Fruit fly (Drosophila melanogaster): ENCODE measurements around the gene Ref1.
A peak's percentile ranks its signal among the peaks of the same experiment; 100 is the strongest.

Gene Ref1

dm6 chr3R:7037250-7037802, 42.9 kb downstream of the Ref1 start (continued):
- TF ChIP-seq CG42726 (GFP tag; IDR thresholded peaks at IDR 0.05; ENCODE audit: partially characterized antibody) = no peak
- TF ChIP-seq so (GFP tag; IDR thresholded peaks at IDR 0.05) = no peak
- TF ChIP-seq D (optimal IDR thresholded peaks at IDR 0.05) = peak; percentile 87
- TF ChIP-seq D (GFP tag; optimal IDR thresholded peaks at IDR 0.05) = peak; percentile 28
- no peak for TF ChIP-seq shn (GFP tag; optimal IDR thresholded peaks at IDR 0.05)
- TF ChIP-seq CG12071 (GFP tag; optimal IDR thresholded peaks at IDR 0.05) = peak; percentile 3
- TF ChIP-seq CG18599 (GFP tag; optimal IDR thresholded peaks at IDR 0.05) = peak; percentile 60
- TF ChIP-seq CrebB (tag; optimal IDR thresholded peaks at IDR 0.05) = peak; percentile 35
- no peak for TF ChIP-seq Doc2 (GFP tag; IDR thresholded peaks at IDR 0.05)
- TF ChIP-seq CG13296 (GFP tag; optimal IDR thresholded peaks at IDR 0.05) = no peak
- TF ChIP-seq CG7372 (GFP tag; IDR thresholded peaks at IDR 0.05) = no peak
- peak; percentile 78 for TF ChIP-seq stwl (tag; optimal IDR thresholded peaks at IDR 0.05)
- TF ChIP-seq CG6175 (GFP tag; IDR thresholded peaks at IDR 0.05) = no peak
- TF ChIP-seq Dbx (GFP tag; IDR thresholded peaks at IDR 0.05) = no peak
- no peak for TF ChIP-seq HmgZ (tag; optimal IDR thresholded peaks at IDR 0.05)
- 0 out of 2 replicates have a peak, but pooled peaks have one; percentile 8 for TF ChIP-seq amos (GFP tag; IDR thresholded peaks at IDR 0.05; ENCODE audit: partially characterized antibody)
- no peak for TF ChIP-seq CG18011 (GFP tag; optimal IDR thresholded peaks at IDR 0.05)
- peak; percentile 89 for TF ChIP-seq kah (GFP tag; optimal IDR thresholded peaks at IDR 0.05)
- no peak for TF ChIP-seq CG11696 (GFP tag; IDR thresholded peaks at IDR 0.05)
- peak; percentile 91 for TF ChIP-seq z (GFP tag; IDR thresholded peaks at IDR 0.05)
- TF ChIP-seq dpn (GFP tag; optimal IDR thresholded peaks at IDR 0.05) = peak in 1 of 2 experiments; percentile 31
- TF ChIP-seq CG14014 (GFP tag; IDR thresholded peaks at IDR 0.05) = no peak
- no peak for TF ChIP-seq lola (GFP tag; optimal IDR thresholded peaks at IDR 0.05)
- peak; percentile 100 for TF ChIP-seq abd-A (tag; optimal IDR thresholded peaks at IDR 0.05)
- TF ChIP-seq ara (GFP tag; IDR thresholded peaks at IDR 0.05) = 0 out of 2 replicates have a peak, but pooled peaks have one; percentile 33
- TF ChIP-seq trem (tag; optimal IDR thresholded peaks at IDR 0.05) = peak; percentile 5
- TF ChIP-seq vfl (GFP tag; optimal IDR thresholded peaks at IDR 0.05) = peak; percentile 18
- no peak for TF ChIP-seq Ets65A (GFP tag)
- TF ChIP-seq Adf1 (GFP tag; IDR thresholded peaks at IDR 0.05) = peak; percentile 100
- no peak for TF ChIP-seq CG10366 (GFP tag; IDR thresholded peaks at IDR 0.05)
- TF ChIP-seq seq (GFP tag; IDR thresholded peaks at IDR 0.05) = peak; percentile 74
- TF ChIP-seq CG11695 (GFP tag; IDR thresholded peaks at IDR 0.05) = no peak
- no peak for TF ChIP-seq Fer3 (tag; optimal IDR thresholded peaks at IDR 0.05)
- TF ChIP-seq dan (GFP tag; IDR thresholded peaks at IDR 0.05) = no peak
- no peak for TF ChIP-seq caup (GFP tag; optimal IDR thresholded peaks at IDR 0.05; ENCODE audit: severe bottlenecking)
- peak; percentile 0 for TF ChIP-seq mirr (GFP tag; optimal IDR thresholded peaks at IDR 0.05)
- no peak for TF ChIP-seq Dek (tag; optimal IDR thresholded peaks at IDR 0.05)
- peak; percentile 30; the same call in 1 of the 2 replicates for TF ChIP-seq sob (GFP tag; IDR thresholded peaks at IDR 0.05)
- peak; percentile 40 for TF ChIP-seq Antp (GFP tag; optimal IDR thresholded peaks at IDR 0.05)
- TF ChIP-seq CG17802 (tag; optimal IDR thresholded peaks at IDR 0.05) = no peak
- TF ChIP-seq NK7.1 (GFP tag; optimal IDR thresholded peaks at IDR 0.05) = no peak
- no peak for TF ChIP-seq Dfd (GFP tag; optimal IDR thresholded peaks at IDR 0.05)
- no peak for TF ChIP-seq CG14965 (GFP tag; optimal IDR thresholded peaks at IDR 0.05; ENCODE audit: borderline replicate concordance)
- no peak for TF ChIP-seq CG14667 (GFP tag; IDR thresholded peaks at IDR 0.05)
- TF ChIP-seq sisA (GFP tag; IDR thresholded peaks at IDR 0.05) = no peak
- TF ChIP-seq gcm (GFP tag; optimal IDR thresholded peaks at IDR 0.05) = peak; percentile 47
- no peak for TF ChIP-seq CG11456 (GFP tag; IDR thresholded peaks at IDR 0.05)
- TF ChIP-seq twi (tag; optimal IDR thresholded peaks at IDR 0.05) = peak; percentile 97
- TF ChIP-seq Oaz (GFP tag; IDR thresholded peaks at IDR 0.05) = no peak
- TF ChIP-seq CG9609 (GFP tag; optimal IDR thresholded peaks at IDR 0.05) = no peak
- TF ChIP-seq psq (GFP tag; optimal IDR thresholded peaks at IDR 0.05) = no peak

Data from whole organism, embryonic.